Fruit fly (Drosophila melanogaster) whole organism, embryonic: ENCODE data around the gene Bcs1.

ENCODE experiments used
- Abd-B ChIP-seq: fragments of 200-800 bp; sonication (Bioruptor generic); optimal IDR thresholded peaks from 2 replicates; lab custom pipeline; 2018; ENCODE audit warnings: missing biosample characterization, mild to moderate bottlenecking, missing genetic modification characterization, moderate library complexity
- BEAF-32 ChIP-seq: fragments of 200-800 bp; sonication (Bioruptor generic); optimal IDR thresholded peaks from 3 replicates; lab custom pipeline; 2017; ENCODE audit warnings: missing biosample characterization, missing genetic modification characterization, mild to moderate bottlenecking, moderate library complexity, missing genetic modification reagents
- Bgb ChIP-seq: fragments of 200-800 bp; sonication (Bioruptor generic); IDR thresholded peaks from 2 replicates; pipeline ENCODE4 v1.3.6; 2022; ENCODE audit warnings: missing biosample characterization, missing genetic modification characterization; ENCODE audit not compliant: partially characterized antibody
- Bteb2 ChIP-seq: fragments of 200-800 bp; sonication (Bioruptor generic); optimal IDR thresholded peaks from 2 replicates; lab custom pipeline; 2016; ENCODE audit warnings: missing biosample characterization, missing genetic modification characterization
- CG11247 ChIP-seq: fragments of 200-800 bp; sonication (Bioruptor generic); IDR thresholded peaks from 2 replicates; pipeline ENCODE4 v1.3.6; 2022; ENCODE audit warnings: missing biosample characterization, missing genetic modification characterization
- CG11696 ChIP-seq: fragments of 200-800 bp; sonication (Bioruptor generic); IDR thresholded peaks from 2 replicates; pipeline ENCODE4 v1.3.6; 2022; ENCODE audit warnings: missing biosample characterization, missing genetic modification characterization
- CG12391 ChIP-seq: fragments of 200-800 bp; sonication (Bioruptor generic); optimal IDR thresholded peaks from 3 replicates; lab custom pipeline; 2018; ENCODE audit warnings: missing biosample characterization, mild to moderate bottlenecking, missing genetic modification characterization, moderate library complexity
- CG12659 ChIP-seq: fragments of 200-800 bp; sonication (Bioruptor generic); optimal IDR thresholded peaks from 3 replicates; lab custom pipeline; 2017; ENCODE audit warnings: mild to moderate bottlenecking, missing biosample characterization, missing genetic modification reagents, missing genetic modification characterization
- CG14710 ChIP-seq: fragments of 200-800 bp; sonication (Bioruptor generic); optimal IDR thresholded peaks from 3 replicates; lab custom pipeline; 2019; ENCODE audit warnings: missing biosample characterization, mild to moderate bottlenecking, missing genetic modification characterization, moderate library complexity
- CG15011 ChIP-seq: fragments of 200-800 bp; sonication (Bioruptor generic); optimal IDR thresholded peaks from 3 replicates; lab custom pipeline; 2018; ENCODE audit warnings: missing biosample characterization, mild to moderate bottlenecking, missing genetic modification characterization
- CG17829 ChIP-seq: fragments of 200-800 bp; optimal IDR thresholded peaks from 2 replicates; lab custom pipeline; 2019; ENCODE audit warnings: missing biosample characterization, mild to moderate bottlenecking, missing genetic modification characterization, moderate library complexity
- CG18599 ChIP-seq: fragments of 200-800 bp; sonication (Bioruptor generic); optimal IDR thresholded peaks from 3 replicates; lab custom pipeline; 2017; ENCODE audit warnings: missing biosample characterization, missing genetic modification characterization, mild to moderate bottlenecking, moderate library complexity, missing genetic modification reagents
- CG30020 ChIP-seq: fragments of 200-800 bp; optimal IDR thresholded peaks from 2 replicates; lab custom pipeline; 2019; ENCODE audit warnings: missing biosample characterization, mild to moderate bottlenecking, missing genetic modification characterization, moderate library complexity
- CG34224 ChIP-seq: fragments of 200-800 bp; sonication (Bioruptor generic); IDR thresholded peaks from 3 replicates; pipeline ENCODE4 v1.3.6; 2022; ENCODE audit warnings: missing biosample characterization, missing genetic modification characterization; ENCODE audit not compliant: partially characterized antibody
- CG3995 ChIP-seq: fragments of 200-800 bp; sonication (Bioruptor generic); optimal IDR thresholded peaks from 3 replicates; lab custom pipeline; 2016; ENCODE audit warnings: missing biosample characterization, missing genetic modification characterization
- CG5180 ChIP-seq: fragments of 200-800 bp; sonication (Bioruptor generic); optimal IDR thresholded peaks from 3 replicates; lab custom pipeline; 2017; ENCODE audit warnings: missing biosample characterization, missing genetic modification characterization, mild to moderate bottlenecking, moderate library complexity, missing genetic modification reagents
- CG6813 ChIP-seq: fragments of 200-800 bp; sonication (Bioruptor generic); optimal IDR thresholded peaks from 2 replicates; lab custom pipeline; 2017; ENCODE audit warnings: missing biosample characterization, missing genetic modification characterization, mild to moderate bottlenecking, moderate library complexity, missing genetic modification reagents
- CG7745 ChIP-seq: fragments of 200-800 bp; sonication (Bioruptor generic); optimal IDR thresholded peaks from 2 replicates; lab custom pipeline; 2018; ENCODE audit warnings: missing biosample characterization, mild to moderate bottlenecking, missing genetic modification characterization, moderate library complexity
- CG7786 ChIP-seq: fragments of 200-800 bp; sonication (Bioruptor generic); optimal IDR thresholded peaks from 2 replicates; lab custom pipeline; 2016; ENCODE audit warnings: missing biosample characterization, missing genetic modification characterization
- CG9609 ChIP-seq: fragments of 200-800 bp; sonication (Bioruptor generic); optimal IDR thresholded peaks from 3 replicates; lab custom pipeline; 2016; ENCODE audit warnings: missing biosample characterization, missing genetic modification characterization
- CG9797 ChIP-seq: fragments of 200-800 bp; sonication (Bioruptor generic); optimal IDR thresholded peaks from 3 replicates; lab custom pipeline; 2018; ENCODE audit warnings: missing biosample characterization, mild to moderate bottlenecking, missing genetic modification characterization
- D19A ChIP-seq: fragments of 200-800 bp; optimal IDR thresholded peaks from 3 replicates; lab custom pipeline; 2019; ENCODE audit warnings: missing biosample characterization, mild to moderate bottlenecking, missing genetic modification characterization, moderate library complexity
- Dp ChIP-seq: fragments of 200-800 bp; sonication (Bioruptor generic); optimal IDR thresholded peaks from 2 replicates; lab custom pipeline; 2018; ENCODE audit warnings: missing biosample characterization, mild to moderate bottlenecking, missing genetic modification characterization, moderate library complexity
- E2f2 ChIP-seq: fragments of 200-800 bp; sonication (Bioruptor generic); IDR thresholded peaks from 2 replicates; pipeline ENCODE4 v1.3.6; 2022; ENCODE audit warnings: missing biosample characterization, missing genetic modification characterization
- Ets97D ChIP-seq: fragments of 200-800 bp; sonication (Bioruptor generic); optimal IDR thresholded peaks from 3 replicates; lab custom pipeline; 2016; ENCODE audit warnings: missing biosample characterization, missing genetic modification characterization
- Jarid2 ChIP-seq: fragments of 200-800 bp; sonication (Bioruptor generic); optimal IDR thresholded peaks from 3 replicates; lab custom pipeline; 2017; ENCODE audit warnings: mild to moderate bottlenecking, missing biosample characterization, missing genetic modification reagents, missing genetic modification characterization
- Kr ChIP-seq: fragments of 200-800 bp; sonication (Bioruptor generic); optimal IDR thresholded peaks from 2 replicates; lab custom pipeline; 2017; ENCODE audit warnings: missing biosample characterization, mild to moderate bottlenecking, missing genetic modification characterization
- Lhr ChIP-seq: fragments of 200-800 bp; sonication (Bioruptor generic); optimal IDR thresholded peaks from 3 replicates; lab custom pipeline; 2017; ENCODE audit warnings: mild to moderate bottlenecking, missing biosample characterization, missing genetic modification reagents, missing genetic modification characterization
- MBD-R2 ChIP-seq: fragments of 200-800 bp; sonication (Bioruptor generic); IDR thresholded peaks from 2 replicates; pipeline ENCODE4 v1.3.6; 2022; ENCODE audit warnings: missing biosample characterization, missing genetic modification characterization
- Opbp ChIP-seq: fragments of 200-800 bp; sonication (Bioruptor generic); IDR thresholded peaks from 3 replicates; pipeline ENCODE4 v1.3.6; 2022; ENCODE audit warnings: missing biosample characterization, missing genetic modification characterization; ENCODE audit not compliant: partially characterized antibody
- Pdp1 ChIP-seq, 2 experiments: fragments of 200-800 bp; sonication (Bioruptor generic); optimal IDR thresholded peaks; 3 replicates each; lab custom pipeline; 2016; ENCODE audit warnings: missing biosample characterization in 2 of 2, missing genetic modification characterization in 2 of 2, mild to moderate bottlenecking in 1 of 2, moderate library complexity in 1 of 2
- ab ChIP-seq: fragments of 200-800 bp; sonication (Bioruptor generic); optimal IDR thresholded peaks from 2 replicates; lab custom pipeline; 2016; ENCODE audit warnings: missing biosample characterization, missing genetic modification characterization
- ac ChIP-seq: fragments of 200-800 bp; sonication (Bioruptor generic); optimal IDR thresholded peaks from 3 replicates; lab custom pipeline; 2017; ENCODE audit warnings: missing biosample characterization, mild to moderate bottlenecking, missing genetic modification characterization
- cas ChIP-seq: fragments of 200-800 bp; sonication (Bioruptor generic); IDR thresholded peaks from 2 replicates; pipeline ENCODE4 v1.3.6; 2022; ENCODE audit warnings: missing biosample characterization, missing genetic modification characterization
- chif ChIP-seq, 2 experiments: fragments of 200-800 bp; sonication (Bioruptor generic); optimal IDR thresholded peaks; 3 replicates each; lab custom pipeline; 2016; ENCODE audit warnings: missing biosample characterization in 2 of 2, missing genetic modification characterization in 2 of 2
- ftz-f1 ChIP-seq: fragments of 200-800 bp; sonication (Bioruptor generic); optimal IDR thresholded peaks from 2 replicates; lab custom pipeline; 2016; ENCODE audit warnings: missing biosample characterization, missing genetic modification characterization
- gce ChIP-seq: fragments of 200-800 bp; sonication (Bioruptor generic); IDR thresholded peaks from 3 replicates; pipeline ENCODE4 v1.3.6; 2022; ENCODE audit warnings: missing biosample characterization, missing genetic modification characterization
- gfzf ChIP-seq: fragments of 200-800 bp; sonication (Bioruptor generic); optimal IDR thresholded peaks from 2 replicates; lab custom pipeline; 2016; ENCODE audit warnings: missing biosample characterization, mild to moderate bottlenecking, missing genetic modification characterization, moderate library complexity
- hkb ChIP-seq, 2 experiments: fragments of 200-800 bp in 1 of 2; fragments of >200 bp in 1 of 2; sonication (Bioruptor generic) in 1 of 2; IDR thresholded peaks in 1 of 2; optimal IDR thresholded peaks in 1 of 2; 2 replicates each; pipeline versions ENCODE4 v1.3.6 to Lab custom; 2017 to 2022; ENCODE audit warnings: missing biosample characterization in 1 of 2, missing genetic modification characterization in 1 of 2
- klu ChIP-seq: fragments of 200-800 bp; sonication (Bioruptor generic); IDR thresholded peaks from 2 replicates; pipeline ENCODE4 v1.3.6; 2022; ENCODE audit warnings: missing biosample characterization, missing genetic modification characterization
- nerfin-1 ChIP-seq: fragments of 200-800 bp; sonication (Bioruptor generic); optimal IDR thresholded peaks from 3 replicates; lab custom pipeline; 2019; ENCODE audit warnings: missing biosample characterization, mild to moderate bottlenecking, missing genetic modification characterization, moderate library complexity
- nerfin-2 ChIP-seq: fragments of 200-800 bp; sonication (Bioruptor generic); IDR thresholded peaks from 2 replicates; pipeline ENCODE4 v1.3.6; 2022; ENCODE audit warnings: missing biosample characterization, missing genetic modification characterization; ENCODE audit not compliant: partially characterized antibody
- nmo ChIP-seq: fragments of 200-800 bp; sonication (Bioruptor generic); optimal IDR thresholded peaks from 2 replicates; lab custom pipeline; 2018; ENCODE audit warnings: missing biosample characterization, mild to moderate bottlenecking, missing genetic modification characterization, moderate library complexity
- pzg ChIP-seq: fragments of 200-800 bp; sonication (Bioruptor generic); optimal IDR thresholded peaks from 3 replicates; lab custom pipeline; 2018; ENCODE audit warnings: missing biosample characterization, mild to moderate bottlenecking, missing genetic modification characterization, moderate library complexity
- ro ChIP-seq: fragments of 200-800 bp; sonication (Bioruptor generic); IDR thresholded peaks from 2 replicates; pipeline ENCODE4 v1.3.6; 2022; ENCODE audit warnings: missing biosample characterization, missing genetic modification characterization
- sens ChIP-seq: fragments of 200-800 bp; sonication (Bioruptor generic); peaks from one replicate; lab custom pipeline; 2016; ENCODE audit warnings: missing biosample characterization, missing genetic modification characterization
- slou ChIP-seq: fragments of 200-800 bp; sonication (Bioruptor generic); optimal IDR thresholded peaks from 3 replicates; lab custom pipeline; 2016; ENCODE audit warnings: missing biosample characterization, missing genetic modification characterization
- stwl ChIP-seq: fragments of 200-800 bp; sonication (Bioruptor generic); optimal IDR thresholded peaks from 3 replicates; lab custom pipeline; 2018; ENCODE audit warnings: missing biosample characterization, mild to moderate bottlenecking, missing genetic modification characterization, moderate library complexity
- vnd ChIP-seq: fragments of 200-800 bp; sonication (Bioruptor generic); IDR thresholded peaks from 3 replicates; pipeline ENCODE4 v1.3.6; 2022; ENCODE audit warnings: missing biosample characterization, missing genetic modification characterization; ENCODE audit not compliant: partially characterized antibody

Bcs1 gene

dm6 chr2L:10266511-10266910 is 44.1 kb downstream of the Bcs1 start, which contains the start of gene CG4953 (continued):
- TF ChIP-seq CG12659 (GFP tag; lab: Kevin White, UChicago) = peak; percentile 4
- no peak for TF ChIP-seq klu (GFP tag; lab: Robert Waterston, UW)
- TF ChIP-seq CG9609 (GFP tag; lab: Kevin White, UChicago) = no peak
- TF ChIP-seq Bteb2 (GFP tag; lab: Kevin White, UChicago) = no peak
- no peak for TF ChIP-seq CG7786 (GFP tag; lab: Kevin White, UChicago)
- no peak for TF ChIP-seq Kr (GFP tag; lab: Kevin White, UChicago)
- TF ChIP-seq CG14710 (tag; lab: Kevin White, UChicago) = no peak
- no peak for TF ChIP-seq ab
- TF ChIP-seq ac = no peak
- TF ChIP-seq gce (GFP tag; lab: Robert Waterston, UW) = no peak
- no peak for TF ChIP-seq CG5180 (GFP tag; lab: Kevin White, UChicago)
- TF ChIP-seq nmo = no peak
- TF ChIP-seq chif (GFP tag; optimal IDR thresholded peaks at IDR 0.05; lab: Kevin White, UChicago) = no peak
- peak; percentile 65 for TF ChIP-seq CG30020 (tag; lab: Kevin White, UChicago)
- TF ChIP-seq Abd-B (GFP tag; lab: Kevin White, UChicago) = no peak
- no peak for TF ChIP-seq ftz-f1
- no peak for TF ChIP-seq slou (GFP tag; lab: Kevin White, UChicago)
- no peak for TF ChIP-seq cas (GFP tag; lab: Robert Waterston, UW)
- TF ChIP-seq CG11247 (GFP tag; lab: Robert Waterston, UW) = no peak
- TF ChIP-seq Opbp (GFP tag; lab: Robert Waterston, UW) = no peak
- TF ChIP-seq CG6813 = no peak
- TF ChIP-seq nerfin-2 (GFP tag; lab: Robert Waterston, UW) = no peak
- TF ChIP-seq hkb (optimal IDR thresholded peaks at IDR 0.05; lab: Kevin White, UChicago) = no peak
- no peak for TF ChIP-seq hkb (GFP tag; IDR thresholded peaks at IDR 0.05; lab: Robert Waterston, UW)

- TF ChIP-seq ro (no peak), BEAF-32 (GFP tag; lab: Kevin White, UChicago) (no peak), CG18599 (GFP tag; lab: Kevin White, UChicago) (no peak), Abd-B (GFP tag; lab: Kevin White, UChicago) (no peak), D19A (no peak), CG7745 (tag; lab: Kevin White, UChicago) (no peak), CG11696 (GFP tag; lab: Robert Waterston, UW) (no peak), CG15011 (GFP tag; lab: Kevin White, UChicago) (no peak), Lhr (GFP tag; lab: Kevin White, UChicago) (no peak), vnd (GFP tag; lab: Robert Waterston, UW) (no peak), Bgb (GFP tag; lab: Robert Waterston, UW) (no peak), gfzf (peak; percentile 70), CG3995 (GFP tag; lab: Kevin White, UChicago) (no peak), Ets97D (GFP tag; lab: Kevin White, UChicago) (peak; percentile 14), Dp (peak; percentile 18), stwl (tag; lab: Kevin White, UChicago) (peak; percentile 30), CG9797 (GFP tag; lab: Kevin White, UChicago) (peak; percentile 30), sens (GFP tag; lab: Kevin White, UChicago) (peak; percentile 53), Pdp1 (GFP tag; optimal IDR thresholded peaks at IDR 0.05; lab: Kevin White, UChicago) (peak in 1 of 2 experiments; percentile 78), hkb (optimal IDR thresholded peaks at IDR 0.05; lab: Kevin White, UChicago) (no peak), hkb (GFP tag; IDR thresholded peaks at IDR 0.05; lab: Robert Waterston, UW) (no peak), MBD-R2 (peak; percentile 52), CG34224 (GFP tag; lab: Robert Waterston, UW) (0 out of 3 replicates have a peak, but pooled peaks have one; percentile 14), Jarid2 (GFP tag; lab: Kevin White, UChicago) (no peak), E2f2 (GFP tag; lab: Robert Waterston, UW) (peak; percentile 46), CG17829 (tag; lab: Kevin White, UChicago) (no peak), nerfin-1 (tag; lab: Kevin White, UChicago) (peak; percentile 9), CG12391 (tag; lab: Kevin White, UChicago) (no peak), pzg (GFP tag; lab: Kevin White, UChicago) (peak; percentile 33)
Observed at dm6 chr2L:10268688-10269087, 46.2 kb downstream of the Bcs1 start, which contains the start of gene CG4957. Gene CG4957 (plus strand): TSS chr2L:10268872.
